Worm (Caenorhabditis elegans) whole organism, young adult: ENCODE data around the gene gcy-8.

ENCODE experiments used
- F37B4.10 ChIP-seq: fragments of 200-800 bp; sonication (Bioruptor generic); IDR thresholded peaks from 2 replicates; pipeline ENCODE4 v1.3.6; 2022; ENCODE audit warnings: missing genetic modification characterization, missing compliant biosample characterization
- dpl-1 ChIP-seq: fragments of 150-350 bp; optimal IDR thresholded peaks from 2 replicates; lab custom pipeline; 2014; ENCODE audit warnings: missing biosample characterization, missing genetic modification reagents, missing genetic modification characterization
- snpc-4 ChIP-seq, 5 experiments: fragments of 150-350 bp in 1 of 5; sonication (generic microtip) in 4 of 5; optimal IDR thresholded peaks; 2 replicates each; lab custom pipeline; 2014 to 2018; ENCODE audit warnings: missing genetic modification characterization in 5 of 5, missing biosample characterization in 3 of 5, antibody characterized with exemption in 2 of 5, mild to moderate bottlenecking in 2 of 5, missing compliant biosample characterization in 2 of 5, missing genotype in 2 of 5, moderate library complexity in 2 of 5, missing genetic modification reagents in 1 of 5
- unc-62 ChIP-seq: fragments of 150-350 bp; optimal IDR thresholded peaks from 2 replicates; lab custom pipeline; 2014; ENCODE audit warnings: missing biosample characterization, missing genetic modification reagents, missing genetic modification characterization
- ztf-28 ChIP-seq: fragments of 200-800 bp; sonication (Bioruptor generic); IDR thresholded peaks from 2 replicates; pipeline ENCODE4 v1.3.6; 2022; ENCODE audit warnings: missing genetic modification reagents, missing genetic modification characterization, missing compliant biosample characterization

- TF ChIP-seq ztf-28: no peak
- TF ChIP-seq dpl-1: no peak
- no peak for TF ChIP-seq snpc-4 (GFP tag; optimal IDR thresholded peaks at IDR 0.05; lab: Kevin White, UChicago)
- TF ChIP-seq snpc-4 (tag; optimal IDR thresholded peaks at IDR 0.05; lab: Kevin White, UChicago): peak in 3 of 4 experiments; percentile 50 to 59 (median 51)
- no peak for TF ChIP-seq unc-62 (GFP tag; lab: Kevin White, UChicago)
- TF ChIP-seq F37B4.10 (GFP tag; lab: Robert Waterston, UW): no peak
These were observed 25.6 kb upstream of the gcy-8 start, which contains the start of gene arp-11 for ce11 chrIV:7902221-7902904.
